Fruit fly (Drosophila melanogaster) whole organism, embryonic: ENCODE data around the gene CG42671.

ENCODE experiments used
- Asciz ChIP-seq: fragments of 200-800 bp; sonication (Bioruptor generic); optimal IDR thresholded peaks from 2 replicates; lab custom pipeline; 2017; ENCODE audit warnings: missing biosample characterization, mild to moderate bottlenecking, missing genetic modification characterization, missing genetic modification reagents
- Atf3 ChIP-seq: fragments of 200-800 bp; sonication (Bioruptor generic); optimal IDR thresholded peaks from 3 replicates; lab custom pipeline; 2016; ENCODE audit warnings: missing biosample characterization, missing genetic modification characterization
- Blimp-1 ChIP-seq: fragments of 200-800 bp; sonication (Bioruptor generic); optimal IDR thresholded peaks from 3 replicates; lab custom pipeline; 2018; ENCODE audit warnings: missing biosample characterization, missing genetic modification characterization, mild to moderate bottlenecking, moderate library complexity, missing genetic modification reagents
- CG10267 ChIP-seq: fragments of 200-800 bp; sonication (Bioruptor generic); optimal IDR thresholded peaks from 2 replicates; lab custom pipeline; 2018; ENCODE audit warnings: missing biosample characterization, mild to moderate bottlenecking, missing genetic modification characterization, moderate library complexity
- CG11723 ChIP-seq: fragments of 200-800 bp; sonication (Bioruptor generic); optimal IDR thresholded peaks from 2 replicates; lab custom pipeline; 2017; ENCODE audit warnings: missing biosample characterization, mild to moderate bottlenecking, missing genetic modification characterization
- CG13296 ChIP-seq: fragments of 200-800 bp; sonication (Bioruptor generic); optimal IDR thresholded peaks from 3 replicates; lab custom pipeline; 2018; ENCODE audit warnings: missing biosample characterization, mild to moderate bottlenecking, missing genetic modification characterization
- CG14710 ChIP-seq: fragments of 200-800 bp; sonication (Bioruptor generic); optimal IDR thresholded peaks from 3 replicates; lab custom pipeline; 2019; ENCODE audit warnings: missing biosample characterization, mild to moderate bottlenecking, missing genetic modification characterization, moderate library complexity
- CG14860 ChIP-seq: fragments of 200-800 bp; sonication (Bioruptor generic); IDR thresholded peaks from 3 replicates; pipeline ENCODE4 v1.3.6; 2022; ENCODE audit warnings: missing biosample characterization, missing genetic modification characterization; ENCODE audit not compliant: partially characterized antibody
- CG15601 ChIP-seq: fragments of 200-800 bp; sonication (Bioruptor generic); optimal IDR thresholded peaks from 3 replicates; lab custom pipeline; 2019; ENCODE audit warnings: missing biosample characterization, mild to moderate bottlenecking, missing genetic modification characterization, moderate library complexity
- CG17328 ChIP-seq: fragments of 200-800 bp; sonication (Bioruptor generic); IDR thresholded peaks from 2 replicates; pipeline ENCODE4 v1.3.6; 2022; ENCODE audit warnings: missing biosample characterization, missing genetic modification characterization
- CG17568 ChIP-seq: fragments of 200-800 bp; sonication (Bioruptor generic); optimal IDR thresholded peaks from 2 replicates; lab custom pipeline; 2018; ENCODE audit warnings: missing biosample characterization, mild to moderate bottlenecking, missing genetic modification characterization, moderate library complexity
- CG34224 ChIP-seq: fragments of 200-800 bp; sonication (Bioruptor generic); IDR thresholded peaks from 3 replicates; pipeline ENCODE4 v1.3.6; 2022; ENCODE audit warnings: missing biosample characterization, missing genetic modification characterization; ENCODE audit not compliant: partially characterized antibody
- CG6813 ChIP-seq: fragments of 200-800 bp; sonication (Bioruptor generic); optimal IDR thresholded peaks from 2 replicates; lab custom pipeline; 2017; ENCODE audit warnings: missing biosample characterization, missing genetic modification characterization, mild to moderate bottlenecking, moderate library complexity, missing genetic modification reagents
- CG7372 ChIP-seq: fragments of 200-800 bp; sonication (Bioruptor generic); IDR thresholded peaks from 2 replicates; pipeline ENCODE4 v1.3.6; 2022; ENCODE audit warnings: missing biosample characterization, missing genetic modification characterization
- CG7745 ChIP-seq: fragments of 200-800 bp; sonication (Bioruptor generic); optimal IDR thresholded peaks from 2 replicates; lab custom pipeline; 2018; ENCODE audit warnings: missing biosample characterization, mild to moderate bottlenecking, missing genetic modification characterization, moderate library complexity
- CG7928 ChIP-seq: fragments of 200-800 bp; sonication (Bioruptor generic); optimal IDR thresholded peaks from 2 replicates; lab custom pipeline; 2017; ENCODE audit warnings: missing biosample characterization, mild to moderate bottlenecking, missing genetic modification characterization
- CG8478 ChIP-seq: fragments of >200 bp; optimal IDR thresholded peaks from 2 replicates; lab custom pipeline; 2018
- CG9876 ChIP-seq: fragments of 200-800 bp; sonication (Bioruptor generic); optimal IDR thresholded peaks from 2 replicates; lab custom pipeline; 2016; ENCODE audit warnings: missing biosample characterization, missing genetic modification characterization
- CTCF ChIP-seq: fragments of 200-800 bp; sonication (Bioruptor generic); optimal IDR thresholded peaks from 2 replicates; lab custom pipeline; 2017; ENCODE audit warnings: missing biosample characterization, mild to moderate bottlenecking, missing genetic modification characterization, moderate library complexity
- Dll ChIP-seq: fragments of 200-800 bp; sonication (Bioruptor generic); IDR thresholded peaks from 4 replicates; pipeline ENCODE4 v1.3.6; 2022; ENCODE audit warnings: missing biosample characterization, missing genetic modification characterization; ENCODE audit not compliant: partially characterized antibody
- E2f2 ChIP-seq: fragments of 200-800 bp; sonication (Bioruptor generic); IDR thresholded peaks from 2 replicates; pipeline ENCODE4 v1.3.6; 2022; ENCODE audit warnings: missing biosample characterization, missing genetic modification characterization
- Eip74EF ChIP-seq, 2 experiments: fragments of 200-800 bp in 1 of 2; fragments of >200 bp in 1 of 2; sonication (Bioruptor generic) in 1 of 2; optimal IDR thresholded peaks; 2 replicates each; lab custom pipeline; 2017 to 2019; ENCODE audit warnings: missing biosample characterization in 2 of 2, missing genetic modification characterization in 2 of 2, mild to moderate bottlenecking in 1 of 2, moderate library complexity in 1 of 2
- HHEX ChIP-seq: fragments of 200-800 bp; sonication (Bioruptor generic); optimal IDR thresholded peaks from 3 replicates; lab custom pipeline; 2017; ENCODE audit warnings: missing biosample characterization, mild to moderate bottlenecking, missing genetic modification characterization, missing genetic modification reagents
- Hr3 ChIP-seq: fragments of 200-800 bp; sonication (Bioruptor generic); optimal IDR thresholded peaks from 3 replicates; lab custom pipeline; 2016; ENCODE audit warnings: missing biosample characterization, missing genetic modification characterization
- Kr ChIP-seq: fragments of 200-800 bp; sonication (Bioruptor generic); optimal IDR thresholded peaks from 2 replicates; lab custom pipeline; 2017; ENCODE audit warnings: missing biosample characterization, mild to moderate bottlenecking, missing genetic modification characterization
- Mad ChIP-seq: fragments of 200-800 bp; sonication (Bioruptor generic); optimal IDR thresholded peaks from 2 replicates; lab custom pipeline; 2016; ENCODE audit warnings: missing biosample characterization, missing genetic modification characterization
- Ptx1 ChIP-seq: fragments of 200-800 bp; sonication (Bioruptor generic); IDR thresholded peaks from 2 replicates; pipeline ENCODE4 v1.3.6; 2022; ENCODE audit warnings: missing biosample characterization, missing genetic modification characterization
- Six4 ChIP-seq: fragments of 200-800 bp; sonication (Bioruptor generic); optimal IDR thresholded peaks from 2 replicates; lab custom pipeline; 2016; ENCODE audit warnings: missing biosample characterization, missing genetic modification characterization
- ase ChIP-seq: fragments of 200-800 bp; sonication (Bioruptor generic); IDR thresholded peaks from 3 replicates; pipeline ENCODE4 v1.3.6; 2022; ENCODE audit warnings: missing biosample characterization, missing genetic modification characterization
- ash1 ChIP-seq: fragments of 200-800 bp; sonication (Bioruptor generic); optimal IDR thresholded peaks from 2 replicates; lab custom pipeline; 2018; ENCODE audit warnings: missing biosample characterization, mild to moderate bottlenecking, missing genetic modification characterization
- bowl ChIP-seq: fragments of 200-800 bp; sonication (Bioruptor generic); IDR thresholded peaks from 2 replicates; pipeline ENCODE4 v1.3.6; 2022; ENCODE audit warnings: missing biosample characterization, missing genetic modification characterization
- chn ChIP-seq: fragments of 200-800 bp; sonication (Bioruptor generic); optimal IDR thresholded peaks from 2 replicates; lab custom pipeline; 2016; ENCODE audit warnings: missing biosample characterization, missing genetic modification characterization
- disco-r ChIP-seq: fragments of 200-800 bp; sonication (Bioruptor generic); optimal IDR thresholded peaks from 2 replicates; lab custom pipeline; 2016; ENCODE audit warnings: missing biosample characterization, missing genetic modification characterization
- dm ChIP-seq: fragments of 200-800 bp; sonication (Bioruptor generic); optimal IDR thresholded peaks from 3 replicates; lab custom pipeline; 2016; ENCODE audit warnings: missing biosample characterization, missing genetic modification characterization
- fd3F ChIP-seq: fragments of 200-800 bp; sonication (Bioruptor generic); optimal IDR thresholded peaks from 2 replicates; lab custom pipeline; 2018; ENCODE audit warnings: missing biosample characterization, mild to moderate bottlenecking, missing genetic modification characterization, moderate library complexity
- fu2 ChIP-seq: fragments of 200-800 bp; sonication (Bioruptor generic); optimal IDR thresholded peaks from 2 replicates; lab custom pipeline; 2016; ENCODE audit warnings: missing biosample characterization, missing genetic modification characterization
- hb ChIP-seq: fragments of 200-800 bp; sonication (Bioruptor generic); IDR thresholded peaks from 3 replicates; pipeline ENCODE4 v1.3.6; 2022; ENCODE audit warnings: missing biosample characterization, missing genetic modification characterization; ENCODE audit not compliant: partially characterized antibody
- hth ChIP-seq: fragments of >200 bp; optimal IDR thresholded peaks from 2 replicates; lab custom pipeline; 2017; ENCODE audit warnings: inconsistent platforms
- insv ChIP-seq, 2 experiments: fragments of 200-800 bp; sonication (Bioruptor generic); optimal IDR thresholded peaks; 3 replicates each; lab custom pipeline; 2016 to 2018; ENCODE audit warnings: missing biosample characterization in 2 of 2, missing genetic modification characterization in 2 of 2
- knrl ChIP-seq: fragments of 200-800 bp; sonication (Bioruptor generic); IDR thresholded peaks from 3 replicates; pipeline ENCODE4 v1.3.6; 2022; ENCODE audit warnings: missing biosample characterization, missing genetic modification characterization; ENCODE audit not compliant: partially characterized antibody
- lab ChIP-seq: fragments of 200-800 bp; sonication (Bioruptor generic); optimal IDR thresholded peaks from 3 replicates; lab custom pipeline; 2017; ENCODE audit warnings: missing biosample characterization, missing genetic modification characterization, mild to moderate bottlenecking, moderate library complexity, missing genetic modification reagents
- lbe ChIP-seq: fragments of 200-800 bp; sonication (Bioruptor generic); optimal IDR thresholded peaks from 2 replicates; lab custom pipeline; 2016; ENCODE audit warnings: missing biosample characterization, mild to moderate bottlenecking, missing genetic modification characterization
- odd ChIP-seq: fragments of 200-800 bp; sonication (Bioruptor generic); optimal IDR thresholded peaks from 2 replicates; lab custom pipeline; 2017; ENCODE audit warnings: missing biosample characterization, mild to moderate bottlenecking, missing genetic modification characterization
- pho ChIP-seq: fragments of 200-800 bp; sonication (Bioruptor generic); optimal IDR thresholded peaks from 2 replicates; lab custom pipeline; 2016; ENCODE audit warnings: missing biosample characterization, missing genetic modification characterization
- phol ChIP-seq: fragments of 200-800 bp; sonication (Bioruptor generic); optimal IDR thresholded peaks from 3 replicates; lab custom pipeline; 2018; ENCODE audit warnings: missing biosample characterization, mild to moderate bottlenecking, missing genetic modification characterization, moderate library complexity
- row ChIP-seq: fragments of 200-800 bp; sonication (Bioruptor generic); IDR thresholded peaks from 3 replicates; pipeline ENCODE4 v1.3.6; 2022; ENCODE audit warnings: missing biosample characterization, missing genetic modification characterization
- run ChIP-seq: fragments of 200-800 bp; sonication (Bioruptor generic); optimal IDR thresholded peaks from 3 replicates; lab custom pipeline; 2018; ENCODE audit warnings: missing biosample characterization, mild to moderate bottlenecking, missing genetic modification characterization
- sna ChIP-seq: fragments of 200-800 bp; sonication (Bioruptor generic); IDR thresholded peaks from 2 replicates; pipeline ENCODE4 v1.3.6; 2022; ENCODE audit warnings: missing biosample characterization, missing genetic modification characterization; ENCODE audit not compliant: partially characterized antibody
- tgo ChIP-seq: fragments of 200-800 bp; sonication (Bioruptor generic); IDR thresholded peaks from 3 replicates; pipeline ENCODE4 v1.3.6; 2022; ENCODE audit warnings: missing biosample characterization, missing genetic modification characterization

CG42671 gene

DNA sequence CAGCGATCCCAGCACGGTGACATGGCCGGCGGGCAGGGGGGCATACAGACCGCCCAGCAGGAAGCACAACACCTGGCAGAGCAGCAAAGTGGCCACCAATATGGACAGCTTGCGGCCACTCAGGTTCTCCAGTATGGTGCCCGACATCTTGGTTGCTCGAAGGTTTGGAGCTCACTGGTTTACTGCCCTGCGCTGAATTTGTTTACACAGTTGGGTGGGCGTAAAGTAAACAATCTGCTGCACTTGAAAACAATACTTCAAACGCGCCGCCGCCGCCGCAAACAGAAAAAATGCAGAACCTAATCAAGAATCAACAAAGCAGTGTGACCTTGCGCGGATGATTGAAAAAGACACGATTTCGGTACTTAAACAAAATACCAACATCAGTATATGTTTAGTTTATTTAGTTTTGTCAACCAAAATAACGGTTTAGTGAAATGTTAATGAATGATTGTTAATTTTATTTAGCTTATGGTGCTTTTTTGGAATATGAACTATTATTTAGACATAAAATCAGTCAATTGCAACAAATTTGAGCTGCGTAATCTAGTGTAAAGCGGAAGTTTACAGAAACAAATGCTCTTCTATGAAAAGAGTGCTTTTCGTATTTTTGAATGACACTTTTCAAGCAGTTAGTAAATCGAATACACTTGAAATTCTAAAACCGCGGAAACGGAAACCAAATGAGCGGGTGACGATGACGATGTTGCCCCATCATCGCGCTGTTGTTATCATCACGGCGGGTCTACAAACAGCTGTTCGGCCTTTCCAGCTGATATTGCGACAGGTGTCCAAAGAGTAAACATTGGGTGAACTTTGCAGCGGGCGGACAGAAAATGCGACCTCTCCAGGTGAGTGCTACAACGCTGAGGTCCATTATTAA is 44.8 kb upstream of the CG42671 start, which contains the start of the genes wls and Adck5 (continued):
- TF ChIP-seq E2f2 (GFP tag; lab: Robert Waterston, UW), result no peak; the same call in 1 of the 2 replicates
- TF ChIP-seq fd3F (GFP tag; lab: Kevin White, UChicago), result peak; percentile 13
- TF ChIP-seq CG9876 (GFP tag; lab: Kevin White, UChicago), result no peak
- TF ChIP-seq phol (tag; lab: Kevin White, UChicago), result peak; percentile 37
- peak; percentile 43 for TF ChIP-seq pho (GFP tag; lab: Kevin White, UChicago)
- TF ChIP-seq CG7928, result no peak
- no peak for TF ChIP-seq Ptx1 (GFP tag; lab: Robert Waterston, UW)
- no peak for TF ChIP-seq run
- no peak for TF ChIP-seq bowl (GFP tag; lab: Robert Waterston, UW)
- peak; percentile 31; the same call in 1 of the 2 replicates for TF ChIP-seq sna (GFP tag; lab: Robert Waterston, UW)
- TF ChIP-seq hb (GFP tag; lab: Robert Waterston, UW), result no peak
- TF ChIP-seq row, result no peak
- no peak for TF ChIP-seq CG8478 (lab: Kevin White, UChicago)
- 0 out of 3 replicates have a peak, but pooled peaks have one; percentile 23 for TF ChIP-seq CG34224 (GFP tag; lab: Robert Waterston, UW)
- TF ChIP-seq ase (GFP tag; lab: Robert Waterston, UW), result 0 out of 3 replicates have a peak, but pooled peaks have one; percentile 19
- TF ChIP-seq CG11723 (GFP tag; lab: Kevin White, UChicago), result peak; percentile 45
- no peak for TF ChIP-seq chn (GFP tag; lab: Kevin White, UChicago)
- no peak for TF ChIP-seq Hr3 (GFP tag; lab: Kevin White, UChicago)
- TF ChIP-seq CG17328 (GFP tag; lab: Robert Waterston, UW), result peak; percentile 42; the same call in 1 of the 2 replicates
- peak; percentile 36 for TF ChIP-seq lbe (GFP tag; lab: Kevin White, UChicago)
- no peak for TF ChIP-seq Kr (GFP tag; lab: Kevin White, UChicago)
- no peak for TF ChIP-seq knrl
- TF ChIP-seq CG14710 (tag; lab: Kevin White, UChicago), result peak; percentile 81
- TF ChIP-seq CG15601, result no peak
- TF ChIP-seq fu2 (GFP tag; lab: Kevin White, UChicago), result peak; percentile 9
- peak; percentile 58 for TF ChIP-seq HHEX (GFP tag; lab: Kevin White, UChicago)
- peak; percentile 44 for TF ChIP-seq Mad (GFP tag; lab: Kevin White, UChicago)
- peak; percentile 66 for TF ChIP-seq odd
- TF ChIP-seq dm (GFP tag; lab: Kevin White, UChicago), result no peak
- no peak for TF ChIP-seq Blimp-1 (GFP tag; lab: Kevin White, UChicago)
- peak; percentile 85 for TF ChIP-seq lab (GFP tag; lab: Kevin White, UChicago)
- no peak for TF ChIP-seq tgo
- no peak for TF ChIP-seq Asciz (GFP tag; lab: Kevin White, UChicago)
- TF ChIP-seq CG14860 (GFP tag; lab: Robert Waterston, UW), result no peak
- TF ChIP-seq Atf3 (GFP tag; lab: Kevin White, UChicago), result no peak
- TF ChIP-seq disco-r (GFP tag; lab: Kevin White, UChicago), result no peak
- peak in 1 of 2 experiments; percentile 70 for TF ChIP-seq insv (GFP tag; optimal IDR thresholded peaks at IDR 0.05; lab: Kevin White, UChicago)
- no peak for TF ChIP-seq Six4
- TF ChIP-seq CG7745, result no peak
- no peak for TF ChIP-seq hth (lab: Kevin White, UChicago)
- TF ChIP-seq CG6813, result peak; percentile 67
- peak; percentile 62 for TF ChIP-seq CTCF (GFP tag; lab: Kevin White, UChicago)
- no peak for TF ChIP-seq ash1 (GFP tag; lab: Kevin White, UChicago)
- TF ChIP-seq CG17568 (GFP tag; lab: Kevin White, UChicago), result no peak
- TF ChIP-seq CG10267, result peak; percentile 52
- TF ChIP-seq Dll (GFP tag; lab: Robert Waterston, UW), result no peak
- peak; percentile 70 for TF ChIP-seq CG13296 (GFP tag; lab: Kevin White, UChicago)
- TF ChIP-seq CG7372 (GFP tag; lab: Robert Waterston, UW), result no peak
- no peak for TF ChIP-seq Eip74EF (GFP tag; optimal IDR thresholded peaks at IDR 0.05; lab: Kevin White, UChicago)
